Fruit fly (Drosophila melanogaster) Kc167 (cell line): Measurements from ENCODE around the gene CG46456.

Experiments used
- Myc ChIP-seq: fragments of >200 bp; optimal IDR thresholded peaks from 2 replicates; lab custom pipeline; 2017; ENCODE audit warnings: missing external identifiers
- Sin3A ChIP-seq: fragments of >200 bp; optimal IDR thresholded peaks from 2 replicates; lab custom pipeline; 2018; ENCODE audit warnings: missing external identifiers
- h ChIP-seq: fragments of >200 bp; optimal IDR thresholded peaks from 3 replicates; lab custom pipeline; 2018; ENCODE audit warnings: missing external identifiers
- insv ChIP-seq: fragments of >200 bp; optimal IDR thresholded peaks from 3 replicates; lab custom pipeline; 2018; ENCODE audit warnings: missing external identifiers
- psq ChIP-seq: fragments of >200 bp; optimal IDR thresholded peaks from 2 replicates; lab custom pipeline; 2017; ENCODE audit warnings: missing external identifiers
- ttk ChIP-seq: sonication (Bioruptor generic); optimal IDR thresholded peaks from 2 replicates; lab custom pipeline; 2017; ENCODE audit warnings: missing external identifiers

The CG46456 gene

dm6 chr3L:5329460-5329859 lies 25.7 kb downstream of the CG46456 start:
- TF ChIP-seq insv (lab: Kevin White, UChicago) = no peak
- no peak for TF ChIP-seq psq (lab: Kevin White, UChicago)
- TF ChIP-seq Myc (lab: Kevin White, UChicago) = no peak
- no peak for TF ChIP-seq h
- no peak for TF ChIP-seq Sin3A
- TF ChIP-seq ttk (lab: Kevin White, UChicago) = no peak

- TF ChIP-seq Myc (lab: Kevin White, UChicago) (no peak), h (no peak), insv (lab: Kevin White, UChicago) (no peak), psq (lab: Kevin White, UChicago) (no peak), Sin3A (no peak), ttk (lab: Kevin White, UChicago) (no peak)
Observed at dm6 chr3L:5327821-5328220, 27.3 kb downstream of the CG46456 start.

dm6 chr3L:5297237-5297636 lies 57.9 kb downstream of the CG46456 start:
- TF ChIP-seq insv (lab: Kevin White, UChicago) = no peak
- TF ChIP-seq ttk (lab: Kevin White, UChicago) = no peak
- no peak for TF ChIP-seq h
- TF ChIP-seq Myc (lab: Kevin White, UChicago) = no peak
- TF ChIP-seq Sin3A = no peak
- TF ChIP-seq psq (lab: Kevin White, UChicago) = no peak
